Worm (Caenorhabditis elegans) whole organism, L2 larva: ENCODE data around the gene Y61B8A.6.

Experiments used
- R02D3.7 ChIP-seq: fragments of 150-350 bp; optimal IDR thresholded peaks from 2 replicates; lab custom pipeline; 2014; ENCODE audit warnings: missing biosample characterization, missing genetic modification characterization
- snpc-4 ChIP-seq: fragments of 150-350 bp; optimal IDR thresholded peaks from 2 replicates; lab custom pipeline; 2014; ENCODE audit warnings: missing biosample characterization, missing genetic modification characterization
- unc-39 ChIP-seq: fragments of 150-350 bp; optimal IDR thresholded peaks from 2 replicates; lab custom pipeline; 2014; ENCODE audit warnings: missing biosample characterization, missing genetic modification characterization
- unc-62 ChIP-seq: fragments of 150-350 bp; optimal IDR thresholded peaks from 2 replicates; lab custom pipeline; 2014; ENCODE audit warnings: missing biosample characterization, missing genetic modification reagents, missing genetic modification characterization

DNA sequence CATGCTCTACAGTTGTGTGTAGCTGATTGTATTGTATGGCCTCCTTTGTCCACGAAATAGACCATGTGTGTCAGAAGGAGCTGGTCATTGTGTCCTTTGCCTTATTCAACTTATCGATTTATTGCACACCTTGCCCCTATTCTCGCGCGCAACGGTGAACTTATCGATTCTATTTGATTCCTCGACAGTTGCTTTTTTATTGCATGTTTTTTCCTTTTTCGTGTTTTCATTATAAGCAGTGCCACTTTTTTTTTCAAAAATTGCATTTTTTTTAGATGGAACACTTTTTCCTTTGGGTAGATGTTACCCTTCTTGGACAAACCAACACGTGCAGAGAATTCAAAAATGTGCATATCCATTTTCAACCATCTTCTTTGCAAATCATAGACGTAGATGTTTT lies 21.5 kb downstream of the Y61B8A.6 start, which contains the start of gene K10G4.10:
- TF ChIP-seq R02D3.7 (tag; lab: Kevin White, UChicago) (no peak), unc-62 (no peak), snpc-4 (tag; lab: Kevin White, UChicago) (no peak), unc-39 (tag; lab: Kevin White, UChicago) (no peak)
